Fruit fly (Drosophila melanogaster): ENCODE data around the gene ssp3.

ssp3 gene

DNA sequence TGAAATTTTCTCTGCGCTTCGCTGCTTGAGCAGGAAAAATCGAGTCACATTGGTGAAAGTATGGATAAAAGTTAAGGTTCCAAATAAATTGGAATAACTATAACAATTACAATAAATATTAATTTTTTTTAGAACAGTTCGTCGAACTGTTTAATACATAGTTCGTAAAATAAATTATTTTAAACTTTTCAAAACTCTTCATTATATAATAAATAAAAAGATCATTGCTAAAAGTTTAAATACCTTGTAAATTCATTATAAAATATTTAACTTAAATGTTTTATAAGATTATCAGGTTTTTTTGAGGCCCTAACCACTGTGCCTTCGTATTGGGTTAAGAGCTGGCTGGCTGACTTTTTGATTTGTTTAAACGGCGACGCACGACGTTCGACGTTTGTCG, 24.3 kb downstream of the ssp3 start:
- TF ChIP-seq CG8478 (optimal IDR thresholded peaks at IDR 0.05): no peak
- TF ChIP-seq Dll (optimal IDR thresholded peaks at IDR 0.05): no peak
- TF ChIP-seq usp (GFP tag; optimal IDR thresholded peaks at IDR 0.05): no peak
- no peak for TF ChIP-seq EcR (GFP tag; optimal IDR thresholded peaks at IDR 0.05)
- no peak for TF ChIP-seq psq (optimal IDR thresholded peaks at IDR 0.05)
- no peak for TF ChIP-seq pan (optimal IDR thresholded peaks at IDR 0.05)

DNA sequence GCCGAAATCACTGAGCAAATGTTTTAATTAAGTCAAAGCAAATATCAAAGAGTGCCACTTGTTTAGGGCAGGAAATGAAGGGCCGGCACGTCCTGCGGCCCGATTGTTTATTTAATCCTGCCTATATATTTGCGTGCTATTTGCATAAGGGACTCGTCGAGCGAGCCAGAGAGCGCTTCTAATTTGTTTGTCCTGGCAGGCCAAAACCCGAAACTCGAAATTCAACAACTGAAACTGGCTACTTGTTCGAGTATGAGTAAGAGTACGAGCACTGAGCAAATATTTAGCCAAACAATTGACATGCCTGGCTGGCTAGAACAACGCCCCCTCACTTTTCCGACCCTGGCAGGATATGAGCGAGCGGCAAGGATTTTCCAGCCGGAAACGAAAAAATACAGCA, 26.2 kb downstream of the ssp3 start:
- no peak for TF ChIP-seq Dll (optimal IDR thresholded peaks at IDR 0.05)
- no peak for TF ChIP-seq CG8478 (optimal IDR thresholded peaks at IDR 0.05)
- no peak for TF ChIP-seq usp (GFP tag; optimal IDR thresholded peaks at IDR 0.05)
- no peak for TF ChIP-seq pan (optimal IDR thresholded peaks at IDR 0.05)
- no peak for TF ChIP-seq psq (optimal IDR thresholded peaks at IDR 0.05)
- no peak for TF ChIP-seq EcR (GFP tag; optimal IDR thresholded peaks at IDR 0.05)

DNA sequence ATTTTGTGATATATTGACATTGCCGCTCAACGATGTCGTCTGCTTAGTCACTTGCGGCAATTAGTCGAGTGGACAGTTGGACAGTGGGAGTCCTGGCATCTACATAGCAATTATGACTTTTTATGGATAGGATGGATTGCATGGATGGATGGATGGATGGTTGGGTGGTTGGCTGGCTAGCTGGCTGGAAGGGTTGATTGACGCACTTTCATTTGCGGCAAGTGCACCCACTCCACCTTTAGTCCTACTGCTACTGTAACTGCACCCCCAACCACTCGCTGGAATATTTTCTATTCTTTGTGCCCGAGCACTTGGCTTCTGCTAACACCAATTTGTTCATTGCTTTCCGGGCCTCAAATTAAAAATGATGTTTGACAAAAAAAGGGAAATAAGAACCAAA, 28.9 kb downstream of the ssp3 start:
- no peak for TF ChIP-seq psq (optimal IDR thresholded peaks at IDR 0.05)
- no peak for TF ChIP-seq Dll (optimal IDR thresholded peaks at IDR 0.05)
- no peak for TF ChIP-seq usp (GFP tag; optimal IDR thresholded peaks at IDR 0.05)
- TF ChIP-seq EcR (GFP tag; optimal IDR thresholded peaks at IDR 0.05): no peak
- no peak for TF ChIP-seq CG8478 (optimal IDR thresholded peaks at IDR 0.05)
- no peak for TF ChIP-seq pan (optimal IDR thresholded peaks at IDR 0.05)

DNA sequence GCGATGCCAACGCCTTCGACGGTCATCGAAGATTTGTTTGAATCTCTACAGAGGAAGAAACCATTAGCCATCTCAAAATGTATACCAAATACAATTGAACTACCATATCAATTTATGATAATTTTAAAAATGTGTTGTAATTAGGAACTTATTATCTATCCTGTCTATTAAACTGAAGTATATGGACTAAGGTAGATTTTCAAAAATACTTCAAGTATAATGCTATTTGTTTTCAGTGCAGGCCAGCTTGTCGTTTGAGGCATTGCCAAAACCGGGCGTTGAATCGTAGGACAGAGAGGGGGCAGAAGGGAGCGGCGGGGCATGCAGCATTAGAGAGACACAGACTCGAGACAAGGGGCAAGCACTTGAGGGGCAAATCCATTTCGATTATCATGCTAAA, 36.3 kb downstream of the ssp3 start:
- no peak for TF ChIP-seq EcR (GFP tag; optimal IDR thresholded peaks at IDR 0.05)
- no peak for TF ChIP-seq pan (optimal IDR thresholded peaks at IDR 0.05)
- no peak for TF ChIP-seq usp (GFP tag; optimal IDR thresholded peaks at IDR 0.05)
- no peak for TF ChIP-seq psq (optimal IDR thresholded peaks at IDR 0.05)
- no peak for TF ChIP-seq CG8478 (optimal IDR thresholded peaks at IDR 0.05)
- TF ChIP-seq Dll (optimal IDR thresholded peaks at IDR 0.05): no peak

DNA sequence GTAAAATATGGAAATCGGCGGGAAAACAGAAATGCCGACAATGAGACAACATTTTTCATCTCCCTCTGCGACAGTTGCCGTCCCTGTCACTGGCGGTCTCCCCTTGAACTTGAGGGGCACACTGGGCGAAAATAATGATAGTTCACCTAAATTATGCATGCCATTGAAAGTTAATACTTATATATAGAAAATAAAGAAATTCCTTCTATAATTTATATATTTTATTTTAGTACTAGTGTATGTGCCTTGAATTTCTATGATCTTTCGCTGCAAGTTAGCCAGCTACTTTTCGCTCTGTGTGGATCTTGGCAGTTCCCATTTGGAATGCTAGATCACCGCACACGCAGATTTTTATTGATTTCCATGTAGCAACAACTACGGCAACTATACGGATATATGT, 37.1 kb downstream of the ssp3 start:
- no peak for TF ChIP-seq Dll (optimal IDR thresholded peaks at IDR 0.05)
- TF ChIP-seq usp (GFP tag; optimal IDR thresholded peaks at IDR 0.05): no peak
- TF ChIP-seq EcR (GFP tag; optimal IDR thresholded peaks at IDR 0.05): no peak
- TF ChIP-seq CG8478 (optimal IDR thresholded peaks at IDR 0.05): no peak
- TF ChIP-seq pan (optimal IDR thresholded peaks at IDR 0.05): no peak
- TF ChIP-seq psq (optimal IDR thresholded peaks at IDR 0.05): no peak

DNA sequence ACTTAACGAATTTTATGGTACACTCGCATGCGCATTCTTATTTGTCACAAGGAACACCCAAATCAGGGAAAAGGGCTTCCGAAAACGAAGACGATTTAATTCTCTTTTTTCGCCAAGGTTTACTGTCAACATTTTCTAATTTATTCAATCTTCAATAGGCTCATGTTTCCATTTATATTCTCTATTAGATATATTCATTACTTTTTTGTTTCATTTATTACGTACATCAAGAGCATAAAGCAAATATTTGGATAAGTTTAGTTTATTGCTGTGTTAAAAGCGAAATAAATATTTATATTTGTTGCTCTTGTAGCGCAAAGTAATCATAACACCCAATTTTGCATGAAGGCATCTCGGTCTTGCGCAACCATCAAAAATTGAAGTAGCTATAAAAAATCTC, 42.8 kb downstream of the ssp3 start:
- TF ChIP-seq EcR (GFP tag; optimal IDR thresholded peaks at IDR 0.05) (no peak), Dll (optimal IDR thresholded peaks at IDR 0.05) (no peak), psq (optimal IDR thresholded peaks at IDR 0.05) (no peak), pan (optimal IDR thresholded peaks at IDR 0.05) (no peak), usp (GFP tag; optimal IDR thresholded peaks at IDR 0.05) (no peak), CG8478 (optimal IDR thresholded peaks at IDR 0.05) (no peak)

DNA sequence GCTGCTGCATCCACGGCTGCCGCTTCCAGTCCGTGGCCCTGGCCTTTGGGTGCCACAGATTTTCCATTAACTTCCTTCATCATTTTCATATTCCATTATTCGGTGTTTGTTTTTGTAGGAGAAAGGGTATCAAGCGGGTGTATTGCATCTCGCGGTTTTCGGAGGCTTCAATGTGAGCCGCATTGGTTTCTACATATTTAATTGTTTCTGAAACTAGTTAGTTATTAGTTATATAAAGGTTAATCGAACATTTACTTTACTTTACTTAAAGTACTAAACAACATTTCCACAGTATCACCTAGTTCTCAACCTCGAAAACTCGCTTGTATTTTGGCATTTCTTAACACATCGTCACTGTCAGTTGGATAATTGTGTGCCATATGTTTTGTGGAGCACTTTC, 43.9 kb downstream of the ssp3 start:
- no peak for TF ChIP-seq psq (optimal IDR thresholded peaks at IDR 0.05)
- no peak for TF ChIP-seq CG8478 (optimal IDR thresholded peaks at IDR 0.05)
- no peak for TF ChIP-seq EcR (GFP tag; optimal IDR thresholded peaks at IDR 0.05)
- no peak for TF ChIP-seq pan (optimal IDR thresholded peaks at IDR 0.05)
- no peak for TF ChIP-seq Dll (optimal IDR thresholded peaks at IDR 0.05)
- TF ChIP-seq usp (GFP tag; optimal IDR thresholded peaks at IDR 0.05): no peak

DNA sequence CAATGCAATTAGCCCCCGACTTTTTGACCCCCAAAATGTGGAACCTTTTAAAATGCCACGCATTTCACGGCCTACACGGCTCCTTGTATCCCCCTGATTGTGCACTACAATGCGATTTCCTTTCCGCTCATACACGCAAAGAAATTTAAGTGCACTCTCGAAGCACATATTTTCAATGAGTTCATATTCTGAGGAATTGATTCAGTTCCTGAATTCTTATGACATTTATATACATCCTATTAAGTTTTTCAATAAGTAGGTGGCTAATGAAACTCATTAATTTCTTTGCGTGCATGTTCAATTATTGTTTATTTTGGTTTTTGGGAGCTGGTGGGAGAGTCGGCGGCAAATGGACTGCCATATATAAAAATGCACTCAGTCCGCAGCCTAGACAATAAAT, 44.5 kb downstream of the ssp3 start:
- TF ChIP-seq CG8478 (optimal IDR thresholded peaks at IDR 0.05): no peak
- no peak for TF ChIP-seq EcR (GFP tag; optimal IDR thresholded peaks at IDR 0.05)
- no peak for TF ChIP-seq usp (GFP tag; optimal IDR thresholded peaks at IDR 0.05)
- TF ChIP-seq psq (optimal IDR thresholded peaks at IDR 0.05): no peak
- TF ChIP-seq Dll (optimal IDR thresholded peaks at IDR 0.05): no peak
- no peak for TF ChIP-seq pan (optimal IDR thresholded peaks at IDR 0.05)

DNA sequence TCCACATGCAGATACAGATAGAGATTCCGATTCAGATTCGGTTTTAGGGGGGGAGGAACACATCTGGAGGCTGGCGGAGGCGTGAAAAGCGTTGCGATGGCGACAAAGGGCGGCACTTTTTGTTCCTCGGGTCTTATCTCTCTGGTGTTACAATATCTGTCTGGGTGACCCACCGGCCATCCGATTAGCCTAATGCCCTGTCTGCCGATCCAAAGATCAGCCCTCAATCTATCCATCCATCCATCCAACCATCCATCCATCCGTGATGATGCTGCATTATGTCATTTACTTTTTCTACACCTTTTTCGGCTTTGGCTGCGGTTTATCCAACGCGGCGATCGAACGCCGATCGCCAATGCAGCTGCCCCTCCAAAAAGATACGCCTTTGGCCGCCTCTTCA, 45.8 kb downstream of the ssp3 start:
- TF ChIP-seq CG8478 (optimal IDR thresholded peaks at IDR 0.05) (no peak), psq (optimal IDR thresholded peaks at IDR 0.05) (no peak), pan (optimal IDR thresholded peaks at IDR 0.05) (no peak), usp (GFP tag; optimal IDR thresholded peaks at IDR 0.05) (no peak), Dll (optimal IDR thresholded peaks at IDR 0.05) (no peak), EcR (GFP tag; optimal IDR thresholded peaks at IDR 0.05) (no peak)

DNA sequence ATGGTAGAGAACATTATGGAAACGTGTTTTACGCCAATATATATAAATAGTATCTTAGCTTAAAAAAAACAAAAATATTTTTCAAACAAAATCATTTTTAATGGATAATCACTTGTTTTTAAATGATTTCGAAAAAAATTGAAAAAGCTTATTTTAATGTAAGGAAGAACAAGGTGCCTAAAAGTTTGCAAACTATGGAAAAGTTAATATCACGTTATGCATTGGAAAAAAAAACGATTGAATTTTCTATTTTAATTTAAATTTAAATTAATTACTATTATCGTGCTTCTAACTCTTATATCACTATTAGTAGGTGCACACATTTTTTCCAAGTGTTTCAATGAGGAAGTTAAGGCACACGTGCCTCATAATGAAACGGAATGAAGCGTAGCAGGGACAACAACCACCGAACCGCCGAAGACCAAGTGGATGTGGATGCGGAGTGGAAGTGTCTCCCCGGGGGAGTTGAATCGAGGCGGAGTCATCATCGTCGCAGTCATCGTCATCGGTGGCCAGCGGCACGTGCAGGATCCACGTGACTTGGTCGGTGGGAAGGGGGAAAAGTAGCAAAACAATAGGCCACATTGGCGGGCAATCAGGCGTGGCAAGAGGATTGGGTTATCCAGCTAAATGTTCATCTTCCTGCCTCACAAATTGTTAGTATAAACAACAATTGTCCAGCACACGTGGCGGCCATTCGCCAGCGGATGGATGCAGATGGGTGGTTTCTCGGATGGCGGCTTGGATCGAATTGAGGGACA, 46.8 kb downstream of the ssp3 start:
- no peak for TF ChIP-seq usp (GFP tag; optimal IDR thresholded peaks at IDR 0.05)
- TF ChIP-seq Dll (optimal IDR thresholded peaks at IDR 0.05): no peak
- TF ChIP-seq CG8478 (optimal IDR thresholded peaks at IDR 0.05): no peak
- no peak for TF ChIP-seq EcR (GFP tag; optimal IDR thresholded peaks at IDR 0.05)
- no peak for TF ChIP-seq psq (optimal IDR thresholded peaks at IDR 0.05)
- no peak for TF ChIP-seq pan (optimal IDR thresholded peaks at IDR 0.05)

DNA sequence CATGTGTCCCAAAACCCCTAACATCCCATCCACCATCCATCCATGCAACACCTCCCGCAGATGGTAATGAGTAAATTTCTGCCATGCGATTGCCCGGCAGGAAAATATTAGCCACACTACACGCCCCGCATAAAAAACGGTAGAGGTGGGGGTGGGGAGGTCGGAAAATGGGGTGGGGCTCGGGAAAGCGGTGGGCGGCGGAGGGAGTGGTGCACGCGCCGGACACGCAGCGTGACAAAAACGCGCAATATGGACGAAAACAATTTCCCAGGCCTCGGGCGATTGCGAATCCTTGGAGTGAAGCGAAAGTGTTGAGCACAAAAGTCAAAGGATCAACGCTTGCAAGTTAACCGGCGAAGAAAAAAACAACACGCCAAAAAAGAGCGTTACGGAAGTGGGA, 47.4 kb downstream of the ssp3 start:
- TF ChIP-seq EcR (GFP tag; optimal IDR thresholded peaks at IDR 0.05) (no peak), usp (GFP tag; optimal IDR thresholded peaks at IDR 0.05) (no peak), CG8478 (optimal IDR thresholded peaks at IDR 0.05) (no peak), psq (optimal IDR thresholded peaks at IDR 0.05) (no peak), pan (optimal IDR thresholded peaks at IDR 0.05) (no peak), Dll (optimal IDR thresholded peaks at IDR 0.05) (no peak)

DNA sequence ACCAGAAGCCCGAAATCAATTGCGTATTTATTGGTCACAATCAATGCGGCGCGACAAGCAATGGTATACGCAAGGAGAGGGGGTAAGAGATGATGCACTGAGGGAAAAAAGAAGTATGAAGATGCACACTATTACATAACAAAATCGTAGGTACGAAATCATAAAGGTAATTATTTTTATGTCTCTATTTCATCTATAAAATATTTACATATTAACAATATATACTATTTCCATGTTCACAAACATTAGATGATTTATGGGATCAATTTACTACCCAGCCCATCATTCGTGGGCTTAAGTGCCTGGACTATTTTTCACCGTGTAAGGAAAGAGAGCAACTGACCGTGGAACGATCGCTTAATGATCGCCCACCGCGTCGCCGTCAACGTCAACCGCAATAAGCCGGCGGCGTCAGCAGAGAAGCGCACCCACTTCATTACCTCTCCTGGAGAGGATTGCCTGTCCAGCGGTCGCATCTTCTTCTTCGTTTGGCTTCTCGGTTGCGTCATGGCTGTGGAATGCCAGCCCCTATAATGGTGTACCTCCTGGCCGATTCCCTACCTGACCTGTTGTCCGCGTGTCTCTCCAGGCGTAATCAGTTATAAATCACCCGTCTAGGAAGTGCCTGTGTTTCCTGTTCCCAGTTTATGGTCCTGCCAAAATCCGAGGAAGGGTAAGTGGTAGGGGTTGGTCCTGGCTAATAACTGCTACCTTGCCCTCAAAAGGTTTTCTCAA, 48.6 kb downstream of the ssp3 start:
- TF ChIP-seq pan (optimal IDR thresholded peaks at IDR 0.05) (no peak), psq (optimal IDR thresholded peaks at IDR 0.05) (no peak), CG8478 (optimal IDR thresholded peaks at IDR 0.05) (no peak), Dll (optimal IDR thresholded peaks at IDR 0.05) (no peak), usp (GFP tag; optimal IDR thresholded peaks at IDR 0.05) (no peak)

Data from whole organism.